Fruit fly (Drosophila melanogaster) whole organism, embryonic: ENCODE data around the gene PolE2.
A peak's percentile ranks its signal among the peaks of the same experiment; 100 is the strongest.

ENCODE experiments used
- Atf-2 ChIP-seq: fragments of 200-800 bp; sonication (Bioruptor generic); optimal IDR thresholded peaks from 2 replicates; lab custom pipeline; 2016; ENCODE audit warnings: missing biosample characterization, missing genetic modification characterization
- Atf6 ChIP-seq: fragments of 200-800 bp; sonication (Bioruptor generic); IDR thresholded peaks from 2 replicates; pipeline ENCODE4 v1.3.6; 2022; ENCODE audit warnings: missing biosample characterization, missing genetic modification characterization
- CG11504 ChIP-seq: fragments of 200-800 bp; sonication (Bioruptor generic); optimal IDR thresholded peaks from 3 replicates; lab custom pipeline; 2019; ENCODE audit warnings: missing biosample characterization, mild to moderate bottlenecking, missing genetic modification characterization, moderate library complexity
- CG13287 ChIP-seq: fragments of 200-800 bp; sonication (Bioruptor generic); IDR thresholded peaks from 2 replicates; pipeline ENCODE4 v1.3.6; 2022; ENCODE audit warnings: missing biosample characterization, missing genetic modification characterization; ENCODE audit not compliant: partially characterized antibody
- CG13775 ChIP-seq: fragments of 200-800 bp; sonication (Bioruptor generic); optimal IDR thresholded peaks from 3 replicates; lab custom pipeline; 2017; ENCODE audit warnings: missing biosample characterization, mild to moderate bottlenecking, missing genetic modification characterization
- CG14441 ChIP-seq: fragments of 200-800 bp; sonication (Bioruptor generic); IDR thresholded peaks from 2 replicates; pipeline ENCODE4 v1.3.6; 2022; ENCODE audit warnings: missing biosample characterization, missing genetic modification characterization
- CG15011 ChIP-seq: fragments of 200-800 bp; sonication (Bioruptor generic); optimal IDR thresholded peaks from 3 replicates; lab custom pipeline; 2018; ENCODE audit warnings: missing biosample characterization, mild to moderate bottlenecking, missing genetic modification characterization
- CG17328 ChIP-seq: fragments of 200-800 bp; sonication (Bioruptor generic); IDR thresholded peaks from 2 replicates; pipeline ENCODE4 v1.3.6; 2022; ENCODE audit warnings: missing biosample characterization, missing genetic modification characterization
- CG17361 ChIP-seq: fragments of 200-800 bp; sonication (Bioruptor generic); IDR thresholded peaks from 3 replicates; pipeline ENCODE4 v1.3.6; 2022; ENCODE audit warnings: missing biosample characterization, missing genetic modification characterization
- CG17802 ChIP-seq: fragments of 200-800 bp; sonication (Bioruptor generic); optimal IDR thresholded peaks from 2 replicates; lab custom pipeline; 2018; ENCODE audit warnings: missing biosample characterization, mild to moderate bottlenecking, missing genetic modification characterization, moderate library complexity
- CG18619 ChIP-seq: fragments of 200-800 bp; sonication (Bioruptor generic); optimal IDR thresholded peaks from 3 replicates; lab custom pipeline; 2017; ENCODE audit warnings: missing biosample characterization, mild to moderate bottlenecking, missing genetic modification characterization
- CG2129 ChIP-seq: fragments of 200-800 bp; sonication (Bioruptor generic); IDR thresholded peaks from 2 replicates; pipeline ENCODE4 v1.3.6; 2022; ENCODE audit warnings: missing biosample characterization, missing genetic modification characterization; ENCODE audit not compliant: partially characterized antibody
- CG30403 ChIP-seq: fragments of 200-800 bp; sonication (Bioruptor generic); optimal IDR thresholded peaks from 3 replicates; lab custom pipeline; 2016; ENCODE audit warnings: missing biosample characterization, missing genetic modification characterization
- CG33213 ChIP-seq: fragments of 200-800 bp; sonication (Bioruptor generic); optimal IDR thresholded peaks from 3 replicates; lab custom pipeline; 2016; ENCODE audit warnings: missing biosample characterization, missing genetic modification characterization
- CG4617 ChIP-seq: fragments of 200-800 bp; sonication (Bioruptor generic); optimal IDR thresholded peaks from 3 replicates; lab custom pipeline; 2016; ENCODE audit warnings: missing biosample characterization, missing genetic modification characterization, borderline replicate concordance
- CG8089 ChIP-seq: fragments of 200-800 bp; sonication (Bioruptor generic); optimal IDR thresholded peaks from 3 replicates; lab custom pipeline; 2016; ENCODE audit warnings: missing biosample characterization, missing genetic modification characterization
- CG8359 ChIP-seq: fragments of 200-800 bp; sonication (Bioruptor generic); optimal IDR thresholded peaks from 2 replicates; lab custom pipeline; 2017; ENCODE audit warnings: missing biosample characterization, mild to moderate bottlenecking, missing genetic modification characterization, borderline replicate concordance
- CG8924 ChIP-seq: fragments of 200-800 bp; optimal IDR thresholded peaks from 3 replicates; lab custom pipeline; 2019; ENCODE audit warnings: missing biosample characterization, mild to moderate bottlenecking, missing genetic modification characterization, moderate library complexity
- CG9727 ChIP-seq: fragments of 200-800 bp; sonication (Bioruptor generic); optimal IDR thresholded peaks from 3 replicates; lab custom pipeline; 2017; ENCODE audit warnings: missing biosample characterization, mild to moderate bottlenecking, missing genetic modification characterization
- Camta ChIP-seq: fragments of 200-800 bp; sonication (Bioruptor generic); optimal IDR thresholded peaks from 2 replicates; lab custom pipeline; 2016; ENCODE audit warnings: missing biosample characterization, missing genetic modification characterization
- CoRest ChIP-seq: fragments of 200-800 bp; sonication (Bioruptor generic); optimal IDR thresholded peaks from 3 replicates; lab custom pipeline; 2018; ENCODE audit warnings: missing biosample characterization, mild to moderate bottlenecking, missing genetic modification characterization, moderate library complexity
- Deaf1 ChIP-seq: fragments of 200-800 bp; optimal IDR thresholded peaks from 3 replicates; lab custom pipeline; 2019; ENCODE audit warnings: missing biosample characterization, mild to moderate bottlenecking, missing genetic modification characterization, moderate library complexity
- Doc2 ChIP-seq: fragments of 200-800 bp; sonication (Bioruptor generic); IDR thresholded peaks from 2 replicates; pipeline ENCODE4 v1.3.6; 2022; ENCODE audit warnings: missing biosample characterization, missing genetic modification characterization
- Dp ChIP-seq: fragments of 200-800 bp; sonication (Bioruptor generic); optimal IDR thresholded peaks from 2 replicates; lab custom pipeline; 2018; ENCODE audit warnings: missing biosample characterization, mild to moderate bottlenecking, missing genetic modification characterization, moderate library complexity
- E2f2 ChIP-seq: fragments of 200-800 bp; sonication (Bioruptor generic); IDR thresholded peaks from 2 replicates; pipeline ENCODE4 v1.3.6; 2022; ENCODE audit warnings: missing biosample characterization, missing genetic modification characterization
- HHEX ChIP-seq: fragments of 200-800 bp; sonication (Bioruptor generic); optimal IDR thresholded peaks from 3 replicates; lab custom pipeline; 2017; ENCODE audit warnings: missing biosample characterization, mild to moderate bottlenecking, missing genetic modification characterization, missing genetic modification reagents
- Hr78 ChIP-seq, 2 experiments: fragments of 200-800 bp in 1 of 2; fragments of >200 bp in 1 of 2; sonication (Bioruptor generic) in 1 of 2; optimal IDR thresholded peaks; 2 replicates each; lab custom pipeline; 2017 to 2019; ENCODE audit warnings: missing biosample characterization in 2 of 2, missing genetic modification characterization in 2 of 2, mild to moderate bottlenecking in 1 of 2, moderate library complexity in 1 of 2
- Hsf ChIP-seq: fragments of 200-800 bp; sonication (Bioruptor generic); optimal IDR thresholded peaks from 3 replicates; lab custom pipeline; 2016; ENCODE audit warnings: missing biosample characterization, missing genetic modification characterization
- Lhr ChIP-seq: fragments of 200-800 bp; sonication (Bioruptor generic); optimal IDR thresholded peaks from 3 replicates; lab custom pipeline; 2017; ENCODE audit warnings: mild to moderate bottlenecking, missing biosample characterization, missing genetic modification reagents, missing genetic modification characterization
- Nf-YA ChIP-seq: fragments of 200-800 bp; sonication (Bioruptor generic); IDR thresholded peaks from 2 replicates; pipeline ENCODE4 v1.3.6; 2022; ENCODE audit warnings: missing biosample characterization, missing genetic modification characterization
- Oaz ChIP-seq: fragments of 200-800 bp; sonication (Bioruptor generic); IDR thresholded peaks from 2 replicates; pipeline ENCODE4 v1.3.6; 2022; ENCODE audit warnings: missing biosample characterization, missing genetic modification characterization
- Rfx ChIP-seq: fragments of 200-800 bp; sonication (Bioruptor generic); IDR thresholded peaks from 2 replicates; pipeline ENCODE4 v1.3.6; 2022; ENCODE audit warnings: missing biosample characterization, missing genetic modification characterization
- YL-1 ChIP-seq: fragments of 200-800 bp; sonication (Bioruptor generic); optimal IDR thresholded peaks from 3 replicates; lab custom pipeline; 2017; ENCODE audit warnings: missing biosample characterization, mild to moderate bottlenecking, missing genetic modification characterization
- amos ChIP-seq: fragments of 200-800 bp; sonication (Bioruptor generic); IDR thresholded peaks from 2 replicates; pipeline ENCODE4 v1.3.6; 2022; ENCODE audit warnings: missing biosample characterization, missing genetic modification characterization; ENCODE audit not compliant: partially characterized antibody
- crc ChIP-seq: fragments of 200-800 bp; sonication (Bioruptor generic); optimal IDR thresholded peaks from 2 replicates; lab custom pipeline; 2016; ENCODE audit warnings: missing biosample characterization, missing genetic modification characterization
- ems ChIP-seq: fragments of 200-800 bp; sonication (Bioruptor generic); optimal IDR thresholded peaks from 3 replicates; lab custom pipeline; 2016; ENCODE audit warnings: missing biosample characterization, missing genetic modification characterization
- ewg ChIP-seq: fragments of 200-800 bp; sonication (Bioruptor generic); optimal IDR thresholded peaks from 3 replicates; lab custom pipeline; 2017; ENCODE audit warnings: mild to moderate bottlenecking, missing biosample characterization, missing genetic modification reagents, missing genetic modification characterization
- fu2 ChIP-seq: fragments of 200-800 bp; sonication (Bioruptor generic); optimal IDR thresholded peaks from 2 replicates; lab custom pipeline; 2016; ENCODE audit warnings: missing biosample characterization, missing genetic modification characterization
- ind ChIP-seq: fragments of 200-800 bp; sonication (Bioruptor generic); optimal IDR thresholded peaks from 3 replicates; lab custom pipeline; 2016; ENCODE audit warnings: missing biosample characterization, missing genetic modification characterization
- jing ChIP-seq: fragments of 200-800 bp; sonication (Bioruptor generic); optimal IDR thresholded peaks from 2 replicates; lab custom pipeline; 2018; ENCODE audit warnings: missing biosample characterization, mild to moderate bottlenecking, missing genetic modification characterization
- kni ChIP-seq: fragments of 200-800 bp; sonication (Bioruptor generic); optimal IDR thresholded peaks from 3 replicates; lab custom pipeline; 2017; ENCODE audit warnings: mild to moderate bottlenecking, missing biosample characterization, missing genetic modification reagents, missing genetic modification characterization
- oc ChIP-seq: fragments of 200-800 bp; sonication (Bioruptor generic); optimal IDR thresholded peaks from 2 replicates; lab custom pipeline; 2018; ENCODE audit warnings: missing biosample characterization, mild to moderate bottlenecking, missing genetic modification characterization, moderate library complexity
- phol ChIP-seq: fragments of 200-800 bp; sonication (Bioruptor generic); optimal IDR thresholded peaks from 3 replicates; lab custom pipeline; 2018; ENCODE audit warnings: missing biosample characterization, mild to moderate bottlenecking, missing genetic modification characterization, moderate library complexity
- pzg ChIP-seq: fragments of 200-800 bp; sonication (Bioruptor generic); optimal IDR thresholded peaks from 3 replicates; lab custom pipeline; 2018; ENCODE audit warnings: missing biosample characterization, mild to moderate bottlenecking, missing genetic modification characterization, moderate library complexity
- row ChIP-seq: fragments of 200-800 bp; sonication (Bioruptor generic); IDR thresholded peaks from 3 replicates; pipeline ENCODE4 v1.3.6; 2022; ENCODE audit warnings: missing biosample characterization, missing genetic modification characterization
- run ChIP-seq: fragments of 200-800 bp; sonication (Bioruptor generic); optimal IDR thresholded peaks from 3 replicates; lab custom pipeline; 2018; ENCODE audit warnings: missing biosample characterization, mild to moderate bottlenecking, missing genetic modification characterization
- sens ChIP-seq: fragments of 200-800 bp; sonication (Bioruptor generic); peaks from one replicate; lab custom pipeline; 2016; ENCODE audit warnings: missing biosample characterization, missing genetic modification characterization
- sens-2 ChIP-seq: fragments of 200-800 bp; sonication (Bioruptor generic); IDR thresholded peaks from 2 replicates; pipeline ENCODE4 v1.3.6; 2022; ENCODE audit warnings: missing biosample characterization, missing genetic modification characterization
- ssp ChIP-seq: fragments of 200-800 bp; sonication (Bioruptor generic); IDR thresholded peaks from 2 replicates; pipeline ENCODE4 v1.3.6; 2022; ENCODE audit warnings: missing biosample characterization, missing genetic modification characterization
- twi ChIP-seq: fragments of 200-800 bp; optimal IDR thresholded peaks from 2 replicates; lab custom pipeline; 2019; ENCODE audit warnings: missing biosample characterization, mild to moderate bottlenecking, missing genetic modification characterization, moderate library complexity
- zen ChIP-seq: fragments of 200-800 bp; sonication (Bioruptor generic); optimal IDR thresholded peaks from 3 replicates; lab custom pipeline; 2018; ENCODE audit warnings: missing biosample characterization, mild to moderate bottlenecking, missing genetic modification characterization, moderate library complexity

The PolE2 gene

DNA sequence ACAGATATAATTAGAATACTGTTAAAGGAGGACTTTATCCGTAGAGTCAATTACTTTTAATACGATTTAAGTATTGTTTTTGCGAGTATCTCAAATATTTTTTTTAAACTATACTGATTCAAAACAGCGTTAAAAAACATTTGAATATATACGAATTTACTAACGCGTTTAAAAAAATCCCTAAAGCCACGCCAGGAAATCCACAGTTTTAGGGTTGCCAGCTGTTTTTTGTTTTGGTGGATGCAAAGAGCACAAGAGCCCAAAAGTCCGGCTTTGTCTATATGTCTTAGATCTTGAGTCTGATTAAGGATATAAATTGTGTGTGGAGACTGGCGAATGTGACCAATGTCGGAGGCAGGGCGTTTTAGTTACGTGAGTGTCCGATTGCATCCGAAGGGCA is 30.3 kb upstream of the PolE2 start:
- no peak for TF ChIP-seq CG17361 (GFP tag; lab: Robert Waterston, UW)
- TF ChIP-seq CG11504 (tag; lab: Kevin White, UChicago) = peak; percentile 5
- peak; percentile 17 for TF ChIP-seq CoRest
- TF ChIP-seq CG18619 (GFP tag; lab: Kevin White, UChicago) = no peak
- TF ChIP-seq oc (tag; lab: Kevin White, UChicago) = no peak
- peak; percentile 24 for TF ChIP-seq phol (tag; lab: Kevin White, UChicago)
- no peak for TF ChIP-seq crc (GFP tag; lab: Kevin White, UChicago)
- TF ChIP-seq E2f2 (GFP tag; lab: Robert Waterston, UW) = peak; percentile 57
- no peak for TF ChIP-seq twi (tag; lab: Kevin White, UChicago)
- TF ChIP-seq Atf-2 (GFP tag; lab: Kevin White, UChicago) = no peak
- no peak for TF ChIP-seq Oaz (GFP tag; lab: Robert Waterston, UW)
- no peak for TF ChIP-seq Nf-YA (GFP tag; lab: Robert Waterston, UW)
- TF ChIP-seq Rfx (GFP tag; lab: Robert Waterston, UW) = peak; percentile 11; the same call in 1 of the 2 replicates
- peak; percentile 34 for TF ChIP-seq YL-1 (GFP tag; lab: Kevin White, UChicago)
- no peak for TF ChIP-seq fu2 (GFP tag; lab: Kevin White, UChicago)
- TF ChIP-seq ind = no peak
- no peak for TF ChIP-seq Deaf1 (tag; lab: Kevin White, UChicago)
- TF ChIP-seq kni (GFP tag; lab: Kevin White, UChicago) = no peak
- no peak for TF ChIP-seq run (tag; lab: Kevin White, UChicago)
- TF ChIP-seq ewg (GFP tag; lab: Kevin White, UChicago) = no peak
- no peak for TF ChIP-seq CG15011 (GFP tag; lab: Kevin White, UChicago)
- TF ChIP-seq CG9727 (GFP tag; lab: Kevin White, UChicago) = no peak
- no peak for TF ChIP-seq HHEX
- TF ChIP-seq Hsf (GFP tag; lab: Kevin White, UChicago) = no peak
- no peak for TF ChIP-seq CG13775 (GFP tag; lab: Kevin White, UChicago)
- TF ChIP-seq CG33213 = peak; percentile 36
- no peak for TF ChIP-seq CG8359 (GFP tag; lab: Kevin White, UChicago)
- no peak for TF ChIP-seq Camta (GFP tag; lab: Kevin White, UChicago)
- TF ChIP-seq CG2129 (GFP tag; lab: Robert Waterston, UW) = no peak
- peak; percentile 78 for TF ChIP-seq sens (GFP tag; lab: Kevin White, UChicago)
- peak; percentile 13; the same call in 1 of the 2 replicates for TF ChIP-seq CG13287
- no peak for TF ChIP-seq ssp (GFP tag; lab: Robert Waterston, UW)
- TF ChIP-seq amos = no peak
- peak; percentile 2 for TF ChIP-seq Lhr (GFP tag; lab: Kevin White, UChicago)
- TF ChIP-seq sens-2 (GFP tag; lab: Robert Waterston, UW) = no peak
- TF ChIP-seq CG17802 (tag; lab: Kevin White, UChicago) = no peak
- TF ChIP-seq CG8924 = no peak
- TF ChIP-seq ems (GFP tag; lab: Kevin White, UChicago) = no peak
- TF ChIP-seq Atf6 (GFP tag; lab: Robert Waterston, UW) = peak; percentile 15; the same call in 1 of the 2 replicates
- peak; percentile 14 for TF ChIP-seq CG4617 (GFP tag; lab: Kevin White, UChicago)
- no peak for TF ChIP-seq CG30403 (GFP tag; lab: Kevin White, UChicago)
- TF ChIP-seq row = peak; percentile 29; the same call in 1 of the 3 replicates
- no peak for TF ChIP-seq Doc2 (GFP tag; lab: Robert Waterston, UW)
- no peak for TF ChIP-seq Hr78 (GFP tag; optimal IDR thresholded peaks at IDR 0.05; lab: Kevin White, UChicago)
- no peak for TF ChIP-seq jing (GFP tag; lab: Kevin White, UChicago)
- no peak for TF ChIP-seq CG8089 (GFP tag; lab: Kevin White, UChicago)
- no peak for TF ChIP-seq CG17328 (GFP tag; lab: Robert Waterston, UW)
- peak; percentile 46 for TF ChIP-seq Dp (GFP tag; lab: Kevin White, UChicago)
- no peak for TF ChIP-seq CG14441 (GFP tag; lab: Robert Waterston, UW)
- no peak for TF ChIP-seq zen
- TF ChIP-seq pzg = peak; percentile 34
